Worm (Caenorhabditis elegans): ENCODE results near the gene ags-3.

ags-3 gene

DNA sequence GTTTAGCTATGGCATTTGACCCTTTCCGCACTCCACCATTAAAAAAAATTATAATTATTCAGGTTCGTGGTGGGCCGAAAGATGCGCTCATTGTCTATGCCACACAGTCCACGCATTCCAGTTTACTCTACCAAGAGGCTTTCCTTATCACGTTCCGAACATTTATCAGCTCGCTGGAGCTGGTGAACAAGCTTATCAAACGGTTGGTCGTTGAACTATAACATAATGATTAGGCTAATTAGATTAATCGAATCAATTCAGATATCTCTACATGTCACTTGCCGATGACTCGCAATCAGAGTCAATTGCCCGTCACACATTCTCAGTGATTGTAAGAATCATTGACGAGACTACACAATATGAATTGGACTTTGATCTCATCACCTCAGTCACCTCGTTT is 34.0 kb downstream of the ags-3 start:
- TF ChIP-seq hlh-17 (GFP tag; optimal IDR thresholded peaks at IDR 0.05; ENCODE audit: borderline replicate concordance), result no peak
- TF ChIP-seq elt-2 (tag; optimal IDR thresholded peaks at IDR 0.05), result peak; percentile 37

DNA sequence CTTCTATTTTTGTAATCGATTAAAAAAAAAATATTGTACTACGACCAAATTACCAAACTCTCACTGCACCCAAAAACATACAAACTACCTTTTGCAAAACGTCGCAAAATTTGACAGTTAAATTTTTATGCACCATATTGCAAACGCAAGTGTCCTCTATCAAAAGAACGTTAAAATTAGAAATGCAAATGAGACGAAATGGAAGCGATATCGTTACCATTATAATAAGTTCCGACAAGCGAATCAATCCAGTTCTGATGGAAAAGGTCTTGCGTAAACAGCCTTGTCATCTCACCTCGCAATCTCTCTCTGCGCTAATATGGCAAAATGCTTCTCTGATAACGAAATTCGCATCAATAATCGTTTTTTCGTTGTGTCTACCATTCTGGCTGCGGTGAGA is 35.3 kb downstream of the ags-3 start:
- TF ChIP-seq nhr-12 (tag; optimal IDR thresholded peaks at IDR 0.05) (no peak), F16B12.6 (tag; optimal IDR thresholded peaks at IDR 0.05) (no peak), elt-3 (tag; optimal IDR thresholded peaks at IDR 0.05) (peak in 1 of 6 experiments; percentile 2)

DNA sequence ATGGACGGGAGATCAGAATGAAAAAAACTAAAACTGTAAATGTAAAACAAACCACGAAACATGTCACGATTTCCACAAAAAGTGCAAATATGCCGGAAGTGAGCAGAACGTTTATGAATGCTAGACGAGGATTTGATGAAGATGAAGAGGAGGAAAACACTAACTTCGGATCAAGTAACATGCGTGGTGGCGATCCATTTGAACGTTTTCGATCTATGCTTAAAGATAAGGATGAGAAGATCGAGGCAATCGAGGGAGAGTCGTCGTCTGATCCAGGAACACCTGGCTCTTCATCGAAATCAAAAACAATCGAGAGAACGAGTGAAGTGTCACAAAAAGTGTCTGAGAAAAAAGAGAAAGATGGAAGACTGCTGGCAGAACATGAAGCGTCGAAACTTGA is 38.0 kb downstream of the ags-3 start:
- TF ChIP-seq ceh-8 (GFP tag; optimal IDR thresholded peaks at IDR 0.05) (no peak), hpl-2 (GFP tag; optimal IDR thresholded peaks at IDR 0.05) (no peak), tbx-2 (tag; optimal IDR thresholded peaks at IDR 0.05) (no peak), nhr-90 (tag; optimal IDR thresholded peaks at IDR 0.05; ENCODE audit: poor library complexity) (no peak), lin-14 (GFP tag; optimal IDR thresholded peaks at IDR 0.05) (no peak), blmp-1 (tag; optimal IDR thresholded peaks at IDR 0.05) (no peak), lin-15B (tag; optimal IDR thresholded peaks at IDR 0.05) (no peak), lsy-2 (tag; optimal IDR thresholded peaks at IDR 0.05) (no peak), skn-1 (tag; optimal IDR thresholded peaks at IDR 0.05) (no peak), fkh-10 (GFP tag; optimal IDR thresholded peaks at IDR 0.05) (no peak), C16A3.4 (tag; optimal IDR thresholded peaks at IDR 0.05) (no peak), zag-1 (tag; optimal IDR thresholded peaks at IDR 0.05) (no peak), jun-1 (tag; optimal IDR thresholded peaks at IDR 0.05) (no peak), nhr-85 (tag) (no peak), efl-1 (optimal IDR thresholded peaks at IDR 0.05) (no peak), efl-1 (GFP tag; optimal IDR thresholded peaks at IDR 0.05 in 1 of 2) (no peak), unc-98 (GFP tag; IDR thresholded peaks at IDR 0.05) (no peak), swsn-7 (tag; optimal IDR thresholded peaks at IDR 0.05) (no peak), ceh-82 (tag; optimal IDR thresholded peaks at IDR 0.05) (no peak), lin-39 (tag; optimal IDR thresholded peaks at IDR 0.05) (no peak), nhr-71 (tag; optimal IDR thresholded peaks at IDR 0.05) (no peak)

DNA sequence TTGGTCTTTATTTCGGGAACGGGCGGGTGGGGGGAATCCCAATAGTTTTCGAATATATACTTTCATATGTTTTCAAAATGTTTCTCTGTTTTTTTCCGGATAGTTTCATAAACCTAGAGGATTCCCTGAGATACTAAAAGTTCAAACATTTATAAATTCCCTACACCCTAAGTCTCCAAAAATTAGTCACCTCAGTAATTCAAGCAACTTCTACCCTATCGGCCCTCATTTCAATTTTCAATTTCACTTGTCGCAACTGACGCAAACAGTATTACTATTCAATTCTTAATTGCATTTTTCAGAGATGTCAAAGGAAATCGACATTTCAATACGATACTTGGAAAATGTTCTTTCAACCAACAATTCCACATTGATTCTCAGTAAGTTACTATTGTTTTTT is 39.4 kb downstream of the ags-3 start, which contains the start of gene Y34B4A.4:
Y34B4A.4 (plus strand) TSS at position 301 of the 400 bp plus-strand sequence.
- TF ChIP-seq egl-13 (tag; optimal IDR thresholded peaks at IDR 0.05) (no peak), sox-4 (tag; optimal IDR thresholded peaks at IDR 0.05) (no peak), nhr-84 (tag; optimal IDR thresholded peaks at IDR 0.05) (no peak), fkh-4 (tag; optimal IDR thresholded peaks at IDR 0.05; ENCODE audit: borderline replicate concordance) (no peak), unc-62 (GFP tag; optimal IDR thresholded peaks at IDR 0.05) (no peak), unc-98 (GFP tag; IDR thresholded peaks at IDR 0.05) (no peak), elt-3 (tag; optimal IDR thresholded peaks at IDR 0.05) (no peak), aly-2 (tag; optimal IDR thresholded peaks at IDR 0.05) (no peak), nhr-237 (tag; optimal IDR thresholded peaks at IDR 0.05) (no peak), Y116A8C.19 (tag; optimal IDR thresholded peaks at IDR 0.05; ENCODE audit: borderline replicate concordance) (no peak), nhr-47 (tag; optimal IDR thresholded peaks at IDR 0.05) (no peak), dpl-1 (GFP tag; optimal IDR thresholded peaks at IDR 0.05) (no peak), nhr-71 (tag; optimal IDR thresholded peaks at IDR 0.05) (no peak), egl-27 (tag; optimal IDR thresholded peaks at IDR 0.05) (no peak), dsc-1 (tag; optimal IDR thresholded peaks at IDR 0.05) (no peak), ceh-90 (tag; optimal IDR thresholded peaks at IDR 0.05) (no peak), vab-15 (tag; optimal IDR thresholded peaks at IDR 0.05) (no peak), nhr-90 (tag; optimal IDR thresholded peaks at IDR 0.05; ENCODE audit: poor library complexity) (no peak), swsn-7 (tag; optimal IDR thresholded peaks at IDR 0.05) (no peak)

All from whole organism, L1 larva.